Fruit fly (Drosophila melanogaster) whole organism, pupa: ENCODE measurements around the gene phtm.

Experiments used
- CG10348 ChIP-seq: fragments of 200-800 bp; sonication (Bioruptor generic); IDR thresholded peaks from 2 replicates; pipeline ENCODE4 v1.3.6; 2022; ENCODE audit warnings: missing biosample characterization, missing genetic modification characterization
- CG12605 ChIP-seq: fragments of 200-800 bp; sonication (Bioruptor generic); IDR thresholded peaks from 2 replicates; pipeline ENCODE4 v1.3.6; 2022; ENCODE audit warnings: missing biosample characterization, missing genetic modification characterization
- CG13204 ChIP-seq: fragments of 200-800 bp; sonication (Bioruptor generic); optimal IDR thresholded peaks from 2 replicates; lab custom pipeline; 2018; ENCODE audit warnings: missing biosample characterization, mild to moderate bottlenecking, missing genetic modification characterization, moderate library complexity
- CG14655 ChIP-seq: fragments of 200-800 bp; sonication (Bioruptor generic); optimal IDR thresholded peaks from 3 replicates; lab custom pipeline; 2017; ENCODE audit warnings: mild to moderate bottlenecking, missing biosample characterization, missing genetic modification reagents, missing genetic modification characterization
- CG15710 ChIP-seq: fragments of 200-800 bp; sonication (Bioruptor generic); optimal IDR thresholded peaks from 2 replicates; lab custom pipeline; 2018; ENCODE audit warnings: missing biosample characterization, mild to moderate bottlenecking, missing genetic modification characterization, moderate library complexity
- CG17806 ChIP-seq: fragments of 200-800 bp; sonication (Bioruptor generic); optimal IDR thresholded peaks from 2 replicates; lab custom pipeline; 2018; ENCODE audit warnings: missing biosample characterization, mild to moderate bottlenecking, missing genetic modification characterization, moderate library complexity
- CG32121 ChIP-seq: fragments of 200-800 bp; sonication (Bioruptor generic); IDR thresholded peaks from 2 replicates; pipeline ENCODE4 v1.3.6; 2022; ENCODE audit warnings: missing biosample characterization, missing genetic modification characterization
- CG34367 ChIP-seq: fragments of 200-800 bp; sonication (Bioruptor generic); optimal IDR thresholded peaks from 2 replicates; lab custom pipeline; 2018; ENCODE audit warnings: missing biosample characterization, mild to moderate bottlenecking, missing genetic modification characterization
- CG4496 ChIP-seq: fragments of 200-800 bp; sonication (Bioruptor generic); IDR thresholded peaks from 3 replicates; pipeline ENCODE4 v1.3.6; 2022; ENCODE audit warnings: missing biosample characterization, missing genetic modification characterization
- CG8159 ChIP-seq: fragments of 200-800 bp; sonication (Bioruptor generic); optimal IDR thresholded peaks from 3 replicates; lab custom pipeline; 2018; ENCODE audit warnings: missing biosample characterization, mild to moderate bottlenecking, missing genetic modification characterization, moderate library complexity
- CG8301 ChIP-seq: fragments of 200-800 bp; sonication (Bioruptor generic); optimal IDR thresholded peaks from 2 replicates; lab custom pipeline; 2018; ENCODE audit warnings: missing biosample characterization, mild to moderate bottlenecking, missing genetic modification characterization
- CG9948 ChIP-seq: fragments of 200-800 bp; sonication (Bioruptor generic); optimal IDR thresholded peaks from 2 replicates; lab custom pipeline; 2018; ENCODE audit warnings: missing biosample characterization, mild to moderate bottlenecking, missing genetic modification characterization, moderate library complexity
- D1 ChIP-seq: fragments of 200-800 bp; sonication (Bioruptor generic); optimal IDR thresholded peaks from 2 replicates; lab custom pipeline; 2018; ENCODE audit warnings: missing biosample characterization, mild to moderate bottlenecking, missing genetic modification characterization, moderate library complexity
- EcR ChIP-seq: fragments of 200-800 bp; sonication (Bioruptor generic); optimal IDR thresholded peaks from 3 replicates; lab custom pipeline; 2019; ENCODE audit warnings: missing biosample characterization, missing genetic modification characterization, mild to moderate bottlenecking, moderate library complexity, missing genetic modification reagents
- Ets98B ChIP-seq: fragments of 200-800 bp; sonication (Bioruptor generic); IDR thresholded peaks from 2 replicates; pipeline ENCODE4 v1.3.6; 2022; ENCODE audit warnings: missing biosample characterization, missing genetic modification characterization
- Pif1A ChIP-seq: fragments of 200-800 bp; sonication (Bioruptor generic); optimal IDR thresholded peaks from 3 replicates; lab custom pipeline; 2016; ENCODE audit warnings: missing biosample characterization, missing genetic modification characterization
- Pif1B ChIP-seq: fragments of 200-800 bp; sonication (Bioruptor generic); optimal IDR thresholded peaks from 3 replicates; lab custom pipeline; 2016; ENCODE audit warnings: missing biosample characterization, missing genetic modification characterization
- Snoo ChIP-seq: fragments of 200-800 bp; sonication (Bioruptor generic); optimal IDR thresholded peaks from 3 replicates; lab custom pipeline; 2017; ENCODE audit warnings: missing biosample characterization, mild to moderate bottlenecking, missing genetic modification characterization, inconsistent platforms
- fd96Ca ChIP-seq: fragments of 200-800 bp; sonication (Bioruptor generic); IDR thresholded peaks from 3 replicates; pipeline ENCODE4 v1.3.6; 2022; ENCODE audit warnings: missing biosample characterization, missing genetic modification characterization
- gl ChIP-seq: fragments of 200-800 bp; sonication (Bioruptor generic); optimal IDR thresholded peaks from 2 replicates; lab custom pipeline; 2018; ENCODE audit warnings: missing biosample characterization, mild to moderate bottlenecking, missing genetic modification characterization
- rn ChIP-seq: fragments of 200-800 bp; sonication (Bioruptor generic); IDR thresholded peaks from 2 replicates; pipeline ENCODE4 v1.3.6; 2022; ENCODE audit warnings: missing biosample characterization, missing genetic modification characterization

Gene phtm

DNA sequence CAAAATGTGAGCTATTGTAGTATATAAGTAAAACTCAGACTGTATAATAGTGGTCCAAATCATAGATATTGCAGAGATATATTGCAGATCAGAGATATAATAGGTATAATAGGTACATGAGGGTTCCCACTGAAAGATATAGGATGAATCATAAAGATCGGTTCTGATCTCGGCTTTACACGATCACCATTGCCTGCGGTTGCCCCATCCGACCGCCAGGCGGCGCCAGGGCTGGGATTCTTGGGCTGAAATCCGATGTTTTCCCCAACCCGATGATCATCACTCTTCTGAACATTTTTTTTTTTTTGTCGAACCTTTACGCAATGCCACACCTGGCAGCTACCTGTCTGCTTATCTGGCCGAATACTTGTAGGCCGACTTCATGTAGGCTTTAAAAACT, 18.3 kb downstream of the phtm start:
- no peak for TF ChIP-seq CG13204 (GFP tag; lab: Kevin White, UChicago)
- peak; percentile 28 for TF ChIP-seq D1 (tag; lab: Kevin White, UChicago)

DNA sequence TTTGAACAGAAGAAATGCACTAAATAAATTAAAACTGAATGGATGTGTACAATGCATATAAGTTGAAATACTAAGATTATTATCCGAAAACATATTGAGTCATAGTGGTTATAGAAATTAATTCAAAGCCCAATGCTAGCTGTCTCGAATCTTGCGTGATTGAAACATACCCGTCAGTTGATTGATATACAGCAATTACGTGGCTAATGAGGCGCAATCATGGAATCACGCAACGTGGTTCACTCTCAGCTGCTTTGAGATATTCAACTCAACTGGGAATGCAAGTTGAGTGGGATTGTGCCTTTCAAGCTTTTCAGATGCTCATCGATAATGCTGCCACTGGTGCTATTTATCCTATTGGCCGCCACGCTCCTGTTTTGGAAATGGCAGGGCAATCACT, 24.0 kb downstream of the phtm start, which contains the start of gene Cyp308a1:
TSS of gene Cyp308a1 (plus strand) at position 301 of the 400 bp plus-strand sequence.
- TF ChIP-seq CG10348 (GFP tag; lab: Robert Waterston, UW) (no peak), CG17806 (no peak), Pif1B (GFP tag; lab: Kevin White, UChicago) (no peak), CG9948 (no peak), CG8159 (no peak), Ets98B (GFP tag; lab: Robert Waterston, UW) (no peak), CG8301 (tag; lab: Kevin White, UChicago) (no peak), EcR (no peak), rn (no peak), Pif1A (GFP tag; lab: Kevin White, UChicago) (no peak), CG13204 (GFP tag; lab: Kevin White, UChicago) (no peak), CG34367 (no peak), gl (no peak), fd96Ca (GFP tag; lab: Robert Waterston, UW) (no peak), CG32121 (no peak), CG12605 (GFP tag; lab: Robert Waterston, UW) (no peak)

DNA sequence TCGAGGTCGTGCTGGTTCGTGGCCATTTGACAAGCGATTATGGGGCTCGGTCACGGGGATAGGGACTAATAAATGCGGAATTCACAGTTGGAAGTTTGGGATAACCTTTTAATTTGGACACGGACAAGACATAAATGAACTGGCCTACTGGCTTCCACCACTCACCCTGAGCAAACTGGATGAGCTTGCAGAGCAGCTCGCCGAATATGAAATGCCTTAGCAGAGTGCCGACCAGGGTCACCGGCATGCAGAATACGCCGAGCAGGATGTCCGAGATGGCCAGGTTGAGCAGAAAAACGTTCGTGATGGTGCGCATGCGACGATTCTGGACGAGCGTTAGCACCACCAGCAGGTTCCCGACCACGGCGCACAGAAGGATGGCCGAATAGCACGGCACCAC, 40.0 kb downstream of the phtm start, which contains the start of gene CG42302:
TSS of gene CG42302 (minus strand) at position 101 of the 400 bp plus-strand sequence.
- TF ChIP-seq Snoo (no peak), Ets98B (GFP tag; lab: Robert Waterston, UW) (no peak), fd96Ca (GFP tag; lab: Robert Waterston, UW) (no peak)

DNA sequence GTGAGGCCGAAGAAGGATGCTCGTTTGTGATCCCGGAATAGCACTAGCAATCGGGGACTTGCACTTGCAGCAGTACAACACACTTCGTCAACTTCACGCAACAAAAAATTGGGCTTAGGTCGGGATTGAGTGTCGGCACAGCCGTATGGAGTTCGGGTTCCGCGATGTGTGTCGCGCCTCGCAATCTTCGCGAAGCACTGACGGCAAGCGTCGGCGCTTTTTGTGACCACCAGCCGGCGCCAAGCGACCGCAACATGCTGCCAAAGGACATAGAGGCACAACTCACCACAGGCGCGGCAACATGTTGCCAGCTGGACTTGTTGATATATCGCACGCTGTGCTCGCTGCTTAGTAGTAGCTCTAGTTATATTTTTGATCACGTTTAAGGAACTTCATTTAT, 40.7 kb downstream of the phtm start, which contains the start of gene CCKLR-17D1:
TSS of gene CCKLR-17D1 (minus strand) at position 303 of the 400 bp plus-strand sequence.
- no peak for TF ChIP-seq CG4496 (GFP tag; lab: Robert Waterston, UW)
- no peak for TF ChIP-seq CG8159
- no peak for TF ChIP-seq gl
- TF ChIP-seq CG14655 (GFP tag; lab: Kevin White, UChicago): no peak
- TF ChIP-seq CG34367: no peak
- TF ChIP-seq Snoo: no peak
- TF ChIP-seq CG15710 (tag; lab: Kevin White, UChicago): no peak
- no peak for TF ChIP-seq rn
- TF ChIP-seq fd96Ca (GFP tag; lab: Robert Waterston, UW): no peak
- no peak for TF ChIP-seq CG9948
- TF ChIP-seq CG10348 (GFP tag; lab: Robert Waterston, UW): no peak
- TF ChIP-seq D1 (tag; lab: Kevin White, UChicago): no peak
